Worm (Caenorhabditis elegans) whole organism, midembryonic: ENCODE results near the gene R06F6.8.

ENCODE experiments used
- T22C8.4 ChIP-seq: fragments of 200-800 bp; sonication (Bioruptor generic); IDR thresholded peaks from 2 replicates; pipeline ENCODE4 v1.3.6; 2022; ENCODE audit warnings: missing genetic modification characterization, missing compliant biosample characterization
- cog-1 ChIP-seq: sonication (generic microtip); optimal IDR thresholded peaks from 2 replicates; lab custom pipeline; 2016; ENCODE audit warnings: missing genetic modification characterization, missing compliant biosample characterization
- flt-1 ChIP-seq: fragments of 200-800 bp; sonication (Bioruptor generic); IDR thresholded peaks from 2 replicates; pipeline ENCODE4 v1.3.6; 2022; ENCODE audit warnings: missing genetic modification characterization, missing compliant biosample characterization
- klf-2 ChIP-seq: fragments of 200-800 bp; sonication (Bioruptor generic); conservative IDR thresholded peaks from 2 replicates; pipeline ENCODE4 v1.3.6; 2022; ENCODE audit warnings: missing genetic modification reagents, missing genetic modification characterization, missing compliant biosample characterization
- med-1 ChIP-seq: sonication (generic microtip); optimal IDR thresholded peaks from 2 replicates; lab custom pipeline; 2017; ENCODE audit warnings: missing genetic modification characterization, mild to moderate bottlenecking, missing compliant biosample characterization, antibody characterized with exemption, missing genetic modification reagents; ENCODE audit not compliant: insufficient read depth
- ref-1 ChIP-seq: fragments of 200-800 bp; sonication (Bioruptor generic); conservative IDR thresholded peaks from 2 replicates; pipeline ENCODE4 v1.3.6; 2022; ENCODE audit warnings: missing genetic modification reagents, missing genetic modification characterization, missing compliant biosample characterization
- tab-1 ChIP-seq: fragments of 200-800 bp; sonication (Bioruptor generic); IDR thresholded peaks from 2 replicates; pipeline ENCODE4 v1.3.6; 2022; ENCODE audit warnings: missing genetic modification characterization, missing compliant biosample characterization
- ztf-23 ChIP-seq: fragments of 200-800 bp; sonication (Bioruptor generic); IDR thresholded peaks from 2 replicates; pipeline ENCODE4 v1.3.6; 2022; ENCODE audit warnings: missing genetic modification reagents, missing genetic modification characterization, missing compliant biosample characterization
- ztf-29 ChIP-seq: fragments of 200-800 bp; sonication (Bioruptor generic); IDR thresholded peaks from 2 replicates; pipeline ENCODE4 v1.3.6; 2022; ENCODE audit warnings: missing genetic modification reagents, missing genetic modification characterization, missing compliant biosample characterization

Gene R06F6.8

DNA sequence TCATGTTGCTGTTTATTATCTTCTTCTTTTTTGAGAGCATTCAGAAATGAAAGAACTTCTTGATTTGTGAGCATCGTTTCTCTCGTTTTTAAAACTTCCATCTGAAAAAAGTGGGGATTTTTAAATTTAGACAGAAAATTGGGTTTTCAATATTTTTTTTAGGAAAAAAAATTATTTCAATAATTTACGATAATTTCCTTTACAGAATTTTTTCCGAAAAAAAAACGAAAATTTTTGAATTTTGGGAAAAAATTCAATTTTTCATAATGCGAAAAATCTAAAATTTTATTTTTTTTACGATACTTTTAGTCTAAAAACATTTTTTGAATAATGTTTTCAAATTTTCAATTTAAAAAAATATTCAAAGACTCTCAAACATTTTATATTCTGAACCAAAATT, 37.3 kb upstream of the R06F6.8 start, which contains the start of gene M106.7:
Gene M106.7 (minus strand): TSS at position 101 of the 400 bp plus-strand sequence.
- TF ChIP-seq cog-1 (tag; lab: Kevin White, UChicago): no peak
- TF ChIP-seq flt-1 (GFP tag; lab: Robert Waterston, UW): no peak
- TF ChIP-seq ztf-29 (GFP tag; lab: Robert Waterston, UW): no peak
- no peak for TF ChIP-seq ztf-23
- no peak for TF ChIP-seq tab-1 (GFP tag; lab: Robert Waterston, UW)
- TF ChIP-seq ref-1 (GFP tag; lab: Robert Waterston, UW): no peak
- no peak for TF ChIP-seq med-1 (GFP tag; lab: Kevin White, UChicago)
- TF ChIP-seq T22C8.4 (GFP tag; lab: Robert Waterston, UW): no peak
- TF ChIP-seq klf-2: no peak

DNA sequence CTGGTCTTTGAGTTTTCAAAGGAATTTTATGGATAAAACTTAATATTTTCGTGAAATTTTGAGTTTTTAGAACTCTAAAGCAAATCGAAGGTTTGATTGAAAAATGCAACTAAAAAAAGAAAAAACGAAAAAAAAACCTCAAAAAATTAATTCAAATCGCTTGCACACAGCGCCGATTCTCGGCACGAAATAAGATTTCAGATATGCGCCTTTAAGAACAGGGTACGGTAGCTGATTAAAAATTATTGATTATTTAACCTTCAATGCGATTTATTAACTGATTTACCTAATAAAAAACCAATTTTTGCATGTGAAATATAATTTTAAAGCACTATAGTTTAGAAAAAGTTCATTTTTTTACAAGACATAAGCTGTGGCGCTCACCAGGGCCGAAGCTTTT, 33.1 kb upstream of the R06F6.8 start:
- TF ChIP-seq cog-1 (tag; lab: Kevin White, UChicago): no peak
- TF ChIP-seq med-1 (GFP tag; lab: Kevin White, UChicago): no peak
- TF ChIP-seq flt-1 (GFP tag; lab: Robert Waterston, UW): no peak
- TF ChIP-seq klf-2: no peak
- TF ChIP-seq ztf-29 (GFP tag; lab: Robert Waterston, UW): no peak
- TF ChIP-seq tab-1 (GFP tag; lab: Robert Waterston, UW): no peak
- TF ChIP-seq T22C8.4 (GFP tag; lab: Robert Waterston, UW): no peak
- no peak for TF ChIP-seq ref-1 (GFP tag; lab: Robert Waterston, UW)
- no peak for TF ChIP-seq ztf-23

DNA sequence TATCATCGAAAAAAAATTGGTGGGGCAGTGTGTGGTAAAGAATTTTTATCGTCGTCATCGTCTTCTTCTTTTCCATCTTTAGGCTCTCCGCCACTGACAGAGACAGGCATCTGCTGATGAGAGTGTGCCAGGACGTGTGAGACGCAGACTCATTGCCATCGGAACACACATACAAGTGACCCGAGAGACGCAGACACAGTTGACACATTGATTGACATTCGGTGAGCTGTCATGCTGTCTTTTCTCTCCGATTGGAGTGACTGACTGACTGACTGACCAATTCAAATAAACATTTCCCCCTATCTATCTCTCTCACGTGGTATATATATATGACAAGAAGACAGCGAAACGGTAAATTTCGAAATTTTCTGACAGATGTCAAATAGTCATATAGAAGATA, 31.3 kb upstream of the R06F6.8 start:
- peak; percentile 68 for TF ChIP-seq cog-1 (tag; lab: Kevin White, UChicago)
- TF ChIP-seq tab-1 (GFP tag; lab: Robert Waterston, UW): no peak
- no peak for TF ChIP-seq klf-2

DNA sequence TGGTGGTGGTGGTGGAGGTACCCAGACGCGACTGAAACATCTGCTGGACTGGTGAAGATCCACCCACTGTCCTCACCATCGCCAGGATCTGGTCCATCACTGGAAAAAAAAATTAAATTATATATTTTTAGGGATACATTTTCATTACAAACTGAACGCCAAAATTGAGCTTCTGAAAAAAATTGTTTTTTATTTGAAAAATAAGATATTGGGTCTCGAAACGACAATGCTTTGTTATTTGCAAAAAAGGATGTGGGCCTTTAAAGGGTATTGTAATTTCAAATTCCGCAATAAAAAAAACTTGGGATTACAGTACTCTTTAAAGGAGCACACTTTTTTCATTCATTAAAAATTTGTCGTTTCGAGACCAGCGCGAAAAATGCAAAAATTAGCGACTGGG, 30.1 kb upstream of the R06F6.8 start, which contains the start of gene M106.2:
Gene M106.2 (minus strand): TSS at position 101 of the 400 bp plus-strand sequence.
- no peak for TF ChIP-seq klf-2
- no peak for TF ChIP-seq ref-1 (GFP tag; lab: Robert Waterston, UW)
- TF ChIP-seq flt-1 (GFP tag; lab: Robert Waterston, UW): no peak
- TF ChIP-seq ztf-29 (GFP tag; lab: Robert Waterston, UW): no peak
- TF ChIP-seq tab-1 (GFP tag; lab: Robert Waterston, UW): no peak
- TF ChIP-seq T22C8.4 (GFP tag; lab: Robert Waterston, UW): no peak
- no peak for TF ChIP-seq ztf-23
- no peak for TF ChIP-seq cog-1 (tag; lab: Kevin White, UChicago)
- no peak for TF ChIP-seq med-1 (GFP tag; lab: Kevin White, UChicago)

DNA sequence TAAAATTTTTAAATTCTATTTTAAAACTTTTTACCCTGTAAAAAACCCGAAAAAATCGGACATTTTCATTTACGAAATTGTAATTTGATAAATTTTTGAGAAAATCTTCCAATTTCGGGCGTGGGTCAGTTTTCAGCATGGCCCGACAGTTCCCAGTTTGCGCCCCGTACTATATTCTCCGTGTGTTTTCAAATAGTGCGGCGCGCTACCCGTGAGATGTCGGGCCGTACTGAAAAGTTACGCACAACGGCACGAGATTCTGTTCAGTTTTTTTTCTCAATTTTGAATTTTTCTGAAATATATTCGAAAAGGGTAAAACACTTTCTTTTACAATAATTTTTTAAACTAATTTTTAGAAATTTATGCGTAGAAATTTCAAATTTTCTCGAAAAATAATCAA, 27.3 kb upstream of the R06F6.8 start:
- TF ChIP-seq ztf-29 (GFP tag; lab: Robert Waterston, UW): no peak
- no peak for TF ChIP-seq flt-1 (GFP tag; lab: Robert Waterston, UW)
- no peak for TF ChIP-seq ref-1 (GFP tag; lab: Robert Waterston, UW)
- no peak for TF ChIP-seq cog-1 (tag; lab: Kevin White, UChicago)
- TF ChIP-seq ztf-23: no peak
- no peak for TF ChIP-seq tab-1 (GFP tag; lab: Robert Waterston, UW)

DNA sequence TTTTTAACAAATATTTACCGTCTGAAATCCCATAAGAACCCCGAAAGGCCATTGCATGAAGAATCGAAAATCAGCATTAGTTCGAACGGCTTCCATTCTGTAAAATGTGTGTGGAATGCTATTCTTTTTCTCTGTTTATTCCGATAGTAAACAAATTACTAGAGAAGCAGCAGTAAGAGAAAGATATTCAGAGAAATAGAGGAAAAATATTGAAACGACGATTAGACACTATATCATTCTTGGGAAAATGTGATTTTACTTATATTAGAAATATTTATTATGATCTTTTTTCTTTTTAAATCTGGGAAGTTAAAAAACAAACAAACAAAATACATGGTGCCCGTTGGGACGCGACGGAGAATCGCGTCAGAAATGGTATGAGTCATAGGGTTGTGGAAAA, 23.7 kb upstream of the R06F6.8 start, which contains the start of gene M106.8:
Gene M106.8 (minus strand): TSS at position 101 of the 400 bp plus-strand sequence.
- TF ChIP-seq ztf-23: no peak
- TF ChIP-seq ztf-29 (GFP tag; lab: Robert Waterston, UW): no peak

DNA sequence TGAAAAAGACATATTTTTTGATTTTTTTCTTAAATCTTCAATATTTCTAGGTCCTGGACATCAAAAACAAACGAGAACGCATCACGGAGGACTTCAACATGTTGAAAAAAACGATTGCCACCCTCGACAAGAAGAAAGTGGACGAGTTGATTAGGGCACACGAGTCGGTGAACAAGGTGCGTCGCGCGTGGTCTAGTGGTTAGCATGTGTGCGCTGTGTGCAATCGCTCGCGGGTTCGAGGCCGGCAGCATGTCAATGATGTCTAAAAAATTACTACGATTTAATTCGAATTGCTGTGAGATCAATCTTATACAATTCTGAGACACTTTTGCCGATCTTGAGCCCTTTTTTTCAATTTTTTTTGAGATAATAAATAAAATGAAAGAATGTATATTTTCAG, 20.3 kb upstream of the R06F6.8 start:
- TF ChIP-seq ref-1 (GFP tag; lab: Robert Waterston, UW) (peak; percentile 98), ztf-23 (peak; percentile 92), flt-1 (GFP tag; lab: Robert Waterston, UW) (peak; percentile 97), T22C8.4 (GFP tag; lab: Robert Waterston, UW) (peak; percentile 93), klf-2 (peak; percentile 89), ztf-29 (GFP tag; lab: Robert Waterston, UW) (peak; percentile 87), cog-1 (tag; lab: Kevin White, UChicago) (peak; percentile 92), med-1 (GFP tag; lab: Kevin White, UChicago) (peak; percentile 69), tab-1 (GFP tag; lab: Robert Waterston, UW) (peak; percentile 95)

DNA sequence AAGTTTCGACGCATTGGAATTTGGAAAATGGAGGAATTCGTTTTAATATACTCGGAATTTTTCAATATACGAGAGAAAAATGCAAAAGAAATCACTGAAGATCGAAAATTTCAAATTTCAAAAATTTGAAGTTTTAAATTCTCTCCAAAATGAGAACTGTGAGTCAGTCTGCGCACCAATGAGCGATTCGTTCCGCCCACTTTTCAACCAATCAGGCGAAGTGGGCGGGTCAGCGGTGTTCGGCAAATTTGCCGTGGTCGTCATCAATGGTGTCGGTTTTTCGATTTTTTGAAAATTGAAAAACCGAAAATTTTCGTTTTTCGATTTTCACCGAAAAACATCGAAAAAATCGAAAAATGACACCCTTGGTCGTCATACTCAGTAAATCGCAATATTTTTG, 18.8 kb upstream of the R06F6.8 start:
- TF ChIP-seq klf-2: no peak
- TF ChIP-seq ztf-23: no peak
- TF ChIP-seq T22C8.4 (GFP tag; lab: Robert Waterston, UW): no peak
- TF ChIP-seq flt-1 (GFP tag; lab: Robert Waterston, UW): no peak
- no peak for TF ChIP-seq med-1 (GFP tag; lab: Kevin White, UChicago)
- no peak for TF ChIP-seq tab-1 (GFP tag; lab: Robert Waterston, UW)
- no peak for TF ChIP-seq ref-1 (GFP tag; lab: Robert Waterston, UW)
- TF ChIP-seq ztf-29 (GFP tag; lab: Robert Waterston, UW): no peak
- TF ChIP-seq cog-1 (tag; lab: Kevin White, UChicago): no peak

DNA sequence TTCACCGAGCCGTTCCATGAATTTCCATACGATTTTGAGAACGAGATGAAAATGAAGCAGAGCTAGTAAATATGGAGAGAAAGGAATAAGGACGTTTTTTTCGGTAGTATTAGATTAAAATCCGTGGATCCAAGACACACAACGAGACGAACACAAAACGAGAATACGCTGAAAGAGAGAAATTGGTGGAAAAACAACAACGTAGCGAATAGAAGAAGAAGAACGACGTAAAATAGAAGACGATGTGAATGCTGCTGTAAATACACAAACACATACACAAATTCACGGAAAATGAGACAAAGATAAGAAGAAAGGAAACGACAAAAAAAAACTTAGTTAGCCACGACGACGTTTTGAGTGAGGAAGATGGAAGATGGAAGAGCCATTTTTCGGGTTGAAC, 14.9 kb upstream of the R06F6.8 start:
- TF ChIP-seq flt-1 (GFP tag; lab: Robert Waterston, UW) (0 out of 2 replicates have a peak, but pooled peaks have one; percentile 29), ztf-23 (no peak)

DNA sequence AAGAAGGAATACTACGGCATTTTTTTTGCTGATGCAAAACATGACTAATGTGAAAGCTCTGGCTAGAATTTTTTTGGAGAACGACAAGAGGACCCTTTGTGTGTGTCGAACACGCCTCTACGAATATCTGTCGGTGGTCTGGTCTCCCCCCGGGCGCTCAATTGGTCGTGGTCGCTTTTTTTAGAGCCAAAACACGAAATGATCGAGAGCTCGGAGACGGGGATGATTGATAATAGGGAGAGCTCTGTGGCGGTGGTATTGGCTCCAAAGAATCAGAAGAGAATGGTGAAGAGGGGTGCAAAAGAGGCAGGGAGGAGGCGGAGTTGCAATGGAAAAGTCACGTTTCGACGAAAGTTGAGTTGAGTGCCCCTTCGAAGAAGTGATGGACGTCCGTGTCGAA, 9.8 kb upstream of the R06F6.8 start:
- TF ChIP-seq tab-1 (GFP tag; lab: Robert Waterston, UW) (no peak), ztf-29 (GFP tag; lab: Robert Waterston, UW) (no peak), klf-2 (no peak), T22C8.4 (GFP tag; lab: Robert Waterston, UW) (no peak), ztf-23 (no peak), med-1 (GFP tag; lab: Kevin White, UChicago) (no peak), ref-1 (GFP tag; lab: Robert Waterston, UW) (no peak), cog-1 (tag; lab: Kevin White, UChicago) (no peak), flt-1 (GFP tag; lab: Robert Waterston, UW) (no peak)
